Fruit fly (Drosophila melanogaster): ENCODE results near the gene PolA1.

DNA sequence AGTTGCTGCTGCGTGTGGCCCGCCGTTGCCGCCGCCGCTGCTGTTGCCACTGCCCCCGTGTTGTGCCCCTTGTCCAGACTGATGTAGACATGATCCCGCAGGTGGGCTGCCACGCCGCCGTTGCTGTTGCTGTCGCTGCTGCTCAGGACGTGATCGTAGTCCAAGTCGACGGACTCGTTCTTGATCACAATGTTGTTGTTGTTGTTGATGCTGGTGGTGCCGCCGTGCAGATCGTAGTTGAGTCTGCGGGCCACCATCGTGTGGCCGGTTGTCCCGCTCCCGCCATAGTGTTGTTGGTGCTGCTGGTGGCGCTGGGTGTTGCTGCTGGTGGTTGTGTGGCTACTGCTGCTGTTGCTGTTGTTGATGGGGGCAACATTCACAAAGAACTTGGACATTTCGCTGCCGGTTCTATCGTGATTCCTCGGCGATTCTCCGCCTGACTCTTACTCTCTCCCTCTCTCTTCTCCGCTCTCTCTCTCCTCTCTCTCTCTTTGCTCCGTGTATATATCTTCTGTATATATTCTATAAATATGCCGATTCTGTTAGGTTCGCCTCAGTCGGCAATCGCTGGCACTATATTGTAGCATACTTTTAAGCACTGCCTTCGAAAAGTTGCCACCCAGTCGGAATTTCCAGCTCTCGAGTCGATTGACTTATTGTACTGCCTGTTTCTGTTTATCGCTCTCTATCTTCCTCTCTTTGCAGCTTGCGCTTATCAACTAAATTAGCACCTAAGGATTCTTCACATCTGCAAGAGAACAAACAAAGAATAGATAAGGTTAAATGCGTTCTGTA is 45.2 kb downstream of the PolA1 start:
- TF ChIP-seq psq (optimal IDR thresholded peaks at IDR 0.05) (no peak), usp (GFP tag; optimal IDR thresholded peaks at IDR 0.05) (no peak), pan (optimal IDR thresholded peaks at IDR 0.05) (no peak), Dll (optimal IDR thresholded peaks at IDR 0.05) (peak; percentile 65)

Measured in whole organism.